Worm (Caenorhabditis elegans) whole organism, L2 larva: ENCODE results near the gene str-27.

Experiments
- C34F6.9 ChIP-seq: fragments of 150-350 bp; optimal IDR thresholded peaks from 2 replicates; lab custom pipeline; 2014; ENCODE audit warnings: missing biosample characterization, missing genetic modification characterization
- R02D3.7 ChIP-seq: fragments of 150-350 bp; optimal IDR thresholded peaks from 2 replicates; lab custom pipeline; 2014; ENCODE audit warnings: missing biosample characterization, missing genetic modification characterization
- ZK546.5 ChIP-seq: sonication (generic microtip); optimal IDR thresholded peaks from 2 replicates; lab custom pipeline; 2017; ENCODE audit warnings: missing biosample characterization, missing genetic modification characterization
- alr-1 ChIP-seq: fragments of 150-350 bp; optimal IDR thresholded peaks from 2 replicates; lab custom pipeline; 2014; ENCODE audit warnings: missing biosample characterization, missing genetic modification characterization
- aly-2 ChIP-seq: fragments of 150-350 bp; optimal IDR thresholded peaks from 2 replicates; lab custom pipeline; 2014; ENCODE audit warnings: missing biosample characterization, missing genetic modification characterization
- ama-1 ChIP-seq: fragments of 150-350 bp; optimal IDR thresholded peaks from 2 replicates; lab custom pipeline; 2018; ENCODE audit warnings: inconsistent platforms
- blmp-1 ChIP-seq: sonication (generic microtip); optimal IDR thresholded peaks from 2 replicates; lab custom pipeline; 2017; ENCODE audit warnings: missing genetic modification characterization, mild to moderate bottlenecking, missing compliant biosample characterization, antibody characterized with exemption, moderate library complexity; ENCODE audit not compliant: insufficient read depth
- ceh-16 ChIP-seq: fragments of 150-350 bp; optimal IDR thresholded peaks from 2 replicates; lab custom pipeline; 2014; ENCODE audit warnings: missing biosample characterization, missing genetic modification characterization
- ceh-82 ChIP-seq: fragments of 150-350 bp; optimal IDR thresholded peaks from 2 replicates; lab custom pipeline; 2014; ENCODE audit warnings: missing biosample characterization, missing genetic modification characterization
- crh-2 ChIP-seq: sonication (generic microtip); optimal IDR thresholded peaks from 2 replicates; lab custom pipeline; 2017; ENCODE audit warnings: missing biosample characterization, missing genetic modification characterization
- dmd-4 ChIP-seq: sonication (generic microtip); optimal IDR thresholded peaks from 2 replicates; lab custom pipeline; 2017; ENCODE audit warnings: missing biosample characterization, missing genetic modification characterization
- egl-27 ChIP-seq: sonication (generic microtip); optimal IDR thresholded peaks from 3 replicates; lab custom pipeline; 2017; ENCODE audit warnings: missing biosample characterization, missing genetic modification reagents, missing genetic modification characterization
- elt-1 ChIP-seq: fragments of 150-350 bp; optimal IDR thresholded peaks from 2 replicates; lab custom pipeline; 2014; ENCODE audit warnings: missing biosample characterization, missing genetic modification characterization
- elt-3 ChIP-seq: sonication (generic microtip); optimal IDR thresholded peaks from 2 replicates; lab custom pipeline; 2017; ENCODE audit warnings: missing biosample characterization, missing genetic modification characterization
- fos-1 ChIP-seq: fragments of 150-350 bp; optimal IDR thresholded peaks from 2 replicates; lab custom pipeline; 2014; ENCODE audit warnings: missing biosample characterization, missing genetic modification characterization
- gmeb-1 ChIP-seq: fragments of 150-350 bp; optimal IDR thresholded peaks from 2 replicates; lab custom pipeline; 2014; ENCODE audit warnings: missing biosample characterization, missing genetic modification characterization
- lin-39 ChIP-seq: fragments of 150-350 bp; optimal IDR thresholded peaks from 2 replicates; lab custom pipeline; 2014; ENCODE audit warnings: missing biosample characterization, missing genetic modification reagents, missing genetic modification characterization
- lsy-2 ChIP-seq, 2 experiments: fragments of 150-350 bp in 1 of 2; sonication (generic microtip) in 1 of 2; optimal IDR thresholded peaks; 2 replicates each; lab custom pipeline; 2014 to 2017; ENCODE audit warnings: missing biosample characterization in 2 of 2, missing genetic modification characterization in 2 of 2
- mbf-1 ChIP-seq: sonication (generic microtip); optimal IDR thresholded peaks from 2 replicates; lab custom pipeline; 2017; ENCODE audit warnings: missing biosample characterization, missing genetic modification characterization
- mdl-1 ChIP-seq, 2 experiments: fragments of 150-350 bp in 1 of 2; sonication (generic microtip) in 1 of 2; optimal IDR thresholded peaks; 2 replicates each; lab custom pipeline; 2017; ENCODE audit warnings: missing biosample characterization in 2 of 2, missing genetic modification characterization in 2 of 2
- nhr-10 ChIP-seq: sonication (generic microtip); optimal IDR thresholded peaks from 2 replicates; lab custom pipeline; 2017; ENCODE audit warnings: missing biosample characterization, missing genetic modification characterization
- nhr-11 ChIP-seq: fragments of 150-350 bp; optimal IDR thresholded peaks from 2 replicates; lab custom pipeline; 2014; ENCODE audit warnings: missing biosample characterization, missing genetic modification characterization
- nhr-129 ChIP-seq: fragments of 150-350 bp; optimal IDR thresholded peaks from 2 replicates; lab custom pipeline; 2014; ENCODE audit warnings: missing biosample characterization, missing genetic modification characterization
- nhr-23 ChIP-seq: fragments of 150-350 bp; optimal IDR thresholded peaks from 2 replicates; lab custom pipeline; 2014; ENCODE audit warnings: missing biosample characterization, missing genetic modification reagents, missing genetic modification characterization
- nhr-237 ChIP-seq: fragments of 150-350 bp; optimal IDR thresholded peaks from 2 replicates; lab custom pipeline; 2014; ENCODE audit warnings: missing biosample characterization, missing genetic modification characterization
- nhr-25 ChIP-seq: fragments of 150-350 bp; sonication (generic microtip); optimal IDR thresholded peaks from 3 replicates; lab custom pipeline; 2014; ENCODE audit warnings: missing biosample characterization, missing genetic modification characterization
- nhr-6 ChIP-seq: fragments of 150-350 bp; optimal IDR thresholded peaks from 2 replicates; lab custom pipeline; 2014; ENCODE audit warnings: missing biosample characterization, missing genetic modification characterization
- peb-1 ChIP-seq: fragments of 150-350 bp; optimal IDR thresholded peaks from 2 replicates; lab custom pipeline; 2014; ENCODE audit warnings: missing biosample characterization, missing genetic modification characterization
- sma-3 ChIP-seq: sonication (generic microtip); optimal IDR thresholded peaks from 2 replicates; lab custom pipeline; 2016; ENCODE audit warnings: missing genetic modification reagents, missing genetic modification characterization, missing compliant biosample characterization
- sma-9 ChIP-seq, 2 experiments: fragments of 150-350 bp in 1 of 2; sonication (generic microtip) in 1 of 2; optimal IDR thresholded peaks; 2 replicates each; lab custom pipeline; 2014 to 2016; ENCODE audit warnings: missing genetic modification characterization in 2 of 2, mild to moderate bottlenecking in 1 of 2, missing biosample characterization in 1 of 2, missing compliant biosample characterization in 1 of 2, missing genetic modification reagents in 1 of 2, moderate library complexity in 1 of 2
- unc-55 ChIP-seq: fragments of 150-350 bp; sonication (generic microtip); optimal IDR thresholded peaks from 3 replicates; lab custom pipeline; 2014; ENCODE audit warnings: missing biosample characterization, missing genetic modification reagents, missing genetic modification characterization
- unc-62 ChIP-seq: fragments of 150-350 bp; optimal IDR thresholded peaks from 2 replicates; lab custom pipeline; 2014; ENCODE audit warnings: missing biosample characterization, missing genetic modification reagents, missing genetic modification characterization
- zag-1 ChIP-seq: fragments of 150-350 bp; optimal IDR thresholded peaks from 2 replicates; lab custom pipeline; 2014; ENCODE audit warnings: missing biosample characterization, missing genetic modification characterization
- ztf-11 ChIP-seq: sonication (generic microtip); optimal IDR thresholded peaks from 2 replicates; lab custom pipeline; 2017; ENCODE audit warnings: missing biosample characterization, missing genetic modification characterization
- ztf-4 ChIP-seq: fragments of 150-350 bp; optimal IDR thresholded peaks from 2 replicates; lab custom pipeline; 2014; ENCODE audit warnings: missing biosample characterization, missing genetic modification characterization

The str-27 gene

DNA sequence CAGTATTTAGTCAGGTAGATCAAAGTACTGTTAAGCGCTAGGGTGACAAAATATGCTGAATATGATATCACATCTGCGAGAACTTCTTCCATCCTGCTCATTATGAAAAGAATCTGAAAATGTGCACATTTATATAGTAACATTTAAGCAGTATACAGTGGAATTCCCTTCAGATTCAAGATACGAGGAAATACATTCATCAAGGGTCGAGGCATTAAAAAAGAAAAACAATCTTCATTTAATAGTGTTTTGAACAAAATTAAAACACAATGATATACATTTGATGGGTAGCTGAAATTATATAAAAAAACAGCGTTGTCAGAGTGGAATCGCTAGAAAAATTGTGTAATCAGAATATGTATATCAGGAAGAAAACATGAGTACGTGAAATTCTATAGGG, at the start of gene str-27:
str-27 (minus strand) TSS at position 101 of the 400 bp plus-strand sequence.
- no peak for TF ChIP-seq mdl-1 (tag; optimal IDR thresholded peaks at IDR 0.05; lab: Kevin White, UChicago)
- no peak for TF ChIP-seq ztf-4 (tag; lab: Kevin White, UChicago)
- no peak for TF ChIP-seq gmeb-1 (tag; lab: Kevin White, UChicago)
- TF ChIP-seq elt-1, result no peak
- no peak for TF ChIP-seq nhr-11

DNA sequence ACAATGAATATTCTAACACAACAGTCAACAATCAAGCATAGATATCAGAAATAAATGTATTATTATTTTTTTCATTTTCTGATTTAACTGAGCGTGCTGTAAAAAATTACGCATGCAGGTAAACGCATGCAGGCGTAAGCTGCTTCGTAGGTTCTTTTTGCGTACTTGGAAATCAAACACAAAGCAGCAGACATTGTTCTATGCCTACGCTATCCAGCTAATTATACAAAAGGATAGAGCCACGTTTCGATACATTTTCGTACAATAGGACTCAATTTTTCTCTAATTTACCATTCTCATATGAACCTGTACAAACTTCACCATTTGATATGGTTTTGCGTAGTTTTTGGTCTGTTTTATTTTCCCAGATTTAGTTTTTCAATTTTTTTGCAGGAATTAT, 46.9 kb upstream of the str-27 start, which contains the start of gene T26E4.3:
T26E4.3 (plus strand) TSS at position 301 of the 400 bp plus-strand sequence.
- TF ChIP-seq zag-1 (no peak), elt-1 (no peak), nhr-11 (no peak), dmd-4 (tag; lab: Kevin White, UChicago) (no peak)

DNA sequence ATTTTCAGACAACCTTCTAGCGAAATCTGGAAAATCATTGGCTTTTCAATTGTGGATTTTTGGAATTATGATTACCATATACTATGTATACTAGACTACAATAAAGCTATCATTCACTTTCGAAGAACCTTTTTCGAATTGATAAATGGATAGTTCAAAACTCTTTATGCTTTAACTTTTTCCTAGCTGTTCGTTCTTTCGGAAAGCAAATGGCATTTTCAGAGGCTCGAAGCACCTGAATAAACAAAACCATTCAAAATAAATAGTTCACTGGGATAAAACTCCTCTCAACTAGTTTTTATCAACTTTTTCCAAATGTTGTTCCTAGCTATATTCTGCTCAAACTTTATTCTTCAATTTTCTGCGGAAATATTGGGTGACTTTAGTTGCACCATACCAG, 45.5 kb upstream of the str-27 start, which contains the start of gene T26E4.2:
T26E4.2 (plus strand) TSS at position 301 of the 400 bp plus-strand sequence.
- TF ChIP-seq blmp-1 (tag; lab: Kevin White, UChicago), result no peak
- TF ChIP-seq zag-1, result no peak
- no peak for TF ChIP-seq aly-2
- no peak for TF ChIP-seq fos-1
- no peak for TF ChIP-seq elt-1

DNA sequence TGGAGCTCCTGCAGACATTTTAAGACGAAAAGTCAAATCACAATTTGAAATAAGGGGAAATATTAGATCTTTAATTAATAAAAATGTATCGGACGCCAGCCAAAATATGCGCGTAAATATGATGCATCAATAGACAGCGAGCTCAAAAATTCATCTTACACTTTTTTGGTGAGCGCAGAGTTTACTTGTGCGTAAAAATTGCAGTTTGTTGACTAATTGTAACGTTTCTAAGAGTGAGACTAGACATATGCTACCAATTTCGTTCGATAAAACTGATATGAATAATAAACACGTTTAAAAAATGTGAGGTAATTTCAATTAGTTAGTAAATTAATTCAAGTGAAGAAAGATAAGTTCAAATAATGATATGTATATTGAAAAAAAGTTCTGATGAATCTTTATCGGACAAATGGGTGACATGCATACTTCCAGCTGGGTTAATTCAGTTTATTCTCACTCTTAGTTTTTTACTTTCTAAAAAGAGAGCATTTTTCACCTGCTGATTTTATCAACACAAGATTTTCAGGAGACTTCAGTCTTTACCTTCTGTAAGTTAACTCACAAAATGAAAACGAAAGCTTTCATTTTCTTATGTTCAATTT, 43.6 kb upstream of the str-27 start, which contains the start of the genes nhr-285 and irld-52:
nhr-285 (minus strand) TSS at position 101 of the 602 bp plus-strand sequence.
irld-52 (plus strand) TSS at position 552 of the 602 bp plus-strand sequence.
- no peak for TF ChIP-seq nhr-129
- no peak for TF ChIP-seq crh-2
- TF ChIP-seq alr-1 (tag; lab: Kevin White, UChicago), result no peak
- no peak for TF ChIP-seq fos-1
- no peak for TF ChIP-seq unc-55 (GFP tag; lab: Kevin White, UChicago)
- TF ChIP-seq R02D3.7, result no peak
- no peak for TF ChIP-seq mbf-1 (tag; lab: Kevin White, UChicago)
- no peak for TF ChIP-seq nhr-23 (tag; lab: Kevin White, UChicago)

DNA sequence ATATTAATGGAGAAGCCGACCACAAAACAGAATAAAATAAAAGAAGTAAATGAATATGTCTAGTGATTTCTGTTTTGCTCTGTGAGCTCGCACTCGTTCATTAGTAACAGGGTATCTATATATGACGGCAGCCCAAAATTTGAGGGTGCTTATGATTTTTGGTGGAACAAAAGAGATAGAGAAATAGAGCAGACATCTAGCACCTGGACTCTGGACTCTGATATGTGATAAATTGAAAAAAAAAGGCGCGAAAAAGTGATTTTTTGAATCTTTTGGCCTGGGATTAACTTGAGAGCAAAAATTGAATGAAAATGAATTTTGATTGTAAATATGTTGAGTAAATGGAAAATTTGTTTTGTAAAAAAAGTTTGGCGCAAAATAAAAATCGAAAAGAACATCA, 41.0 kb upstream of the str-27 start, which contains the start of gene nhr-283:
nhr-283 (minus strand) TSS at position 101 of the 400 bp plus-strand sequence.
- TF ChIP-seq nhr-25 (tag; lab: Kevin White, UChicago), result no peak

DNA sequence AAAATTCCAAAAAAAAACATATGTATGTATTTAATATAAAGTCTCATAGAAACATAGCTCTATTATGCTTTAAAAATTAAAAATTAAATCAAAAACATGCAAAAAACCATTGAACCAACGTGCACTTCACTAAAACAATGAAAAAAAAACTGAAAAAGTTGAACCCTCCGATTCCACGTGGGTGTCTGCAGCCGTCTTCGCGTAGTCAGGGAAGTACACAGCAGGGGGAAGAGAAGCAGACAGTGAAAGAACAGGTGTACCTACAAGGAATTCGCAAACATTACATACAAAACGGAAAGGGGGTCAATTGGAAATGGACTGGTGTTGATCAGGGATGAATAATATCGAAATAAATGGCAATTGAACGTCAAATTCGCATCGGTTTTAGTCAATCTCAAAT, 38.3 kb upstream of the str-27 start:
- TF ChIP-seq gmeb-1 (tag; lab: Kevin White, UChicago) (no peak), sma-9 (GFP tag; optimal IDR thresholded peaks at IDR 0.05; lab: Kevin White, UChicago) (peak; percentile 29), sma-9 (tag; optimal IDR thresholded peaks at IDR 0.05; lab: Kevin White, UChicago) (no peak), lin-39 (tag; lab: Kevin White, UChicago) (no peak), mdl-1 (tag; optimal IDR thresholded peaks at IDR 0.05; lab: Kevin White, UChicago) (peak in 1 of 2 experiments; percentile 1)

DNA sequence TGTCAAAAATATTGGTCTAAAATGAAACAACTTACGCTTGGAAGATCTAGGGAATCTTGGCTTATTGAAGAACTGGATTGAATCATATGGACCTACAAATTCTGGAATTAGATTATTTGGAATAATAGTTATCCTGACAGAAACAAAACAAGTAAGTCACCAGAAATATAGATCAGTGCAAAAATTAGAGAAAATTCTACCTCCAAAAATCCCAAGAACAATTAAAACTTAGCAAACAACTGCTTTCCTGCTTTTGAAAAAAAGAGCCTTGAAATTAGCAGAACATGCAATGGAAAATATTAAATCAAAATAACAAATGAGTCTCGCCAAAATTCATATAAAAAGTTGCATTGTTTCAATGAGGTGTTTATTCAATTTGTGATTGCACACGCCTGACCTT, 37.5 kb upstream of the str-27 start, which contains the start of gene nhr-60:
nhr-60 (minus strand) TSS at position 101 of the 400 bp plus-strand sequence.
- TF ChIP-seq elt-3 (tag; lab: Kevin White, UChicago) (no peak), ztf-11 (no peak), peb-1 (tag; lab: Kevin White, UChicago) (no peak), nhr-237 (no peak)

DNA sequence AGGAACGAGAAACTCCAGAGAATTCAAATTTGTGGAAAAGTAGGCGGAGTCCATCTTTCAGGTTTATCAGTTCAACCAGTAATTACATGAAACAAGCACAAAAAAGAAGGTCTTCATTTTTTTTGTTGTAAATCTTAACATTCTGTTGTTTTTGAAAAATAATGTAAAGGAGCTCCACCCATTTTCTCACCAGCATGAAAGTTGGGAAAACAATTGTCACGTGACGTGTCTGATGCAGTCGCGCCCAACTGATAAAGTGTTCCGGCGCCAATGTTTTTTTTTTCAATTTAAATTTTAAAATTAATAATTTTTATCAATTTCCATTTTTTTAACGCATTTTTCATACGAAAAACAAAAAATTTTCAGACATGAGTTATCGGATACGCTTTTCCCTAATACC, 33.5 kb upstream of the str-27 start, which contains the start of gene F57A10.4:
F57A10.4 (plus strand) TSS at position 367 of the 400 bp plus-strand sequence.
- TF ChIP-seq crh-2 (no peak), C34F6.9 (tag; lab: Kevin White, UChicago) (no peak)

DNA sequence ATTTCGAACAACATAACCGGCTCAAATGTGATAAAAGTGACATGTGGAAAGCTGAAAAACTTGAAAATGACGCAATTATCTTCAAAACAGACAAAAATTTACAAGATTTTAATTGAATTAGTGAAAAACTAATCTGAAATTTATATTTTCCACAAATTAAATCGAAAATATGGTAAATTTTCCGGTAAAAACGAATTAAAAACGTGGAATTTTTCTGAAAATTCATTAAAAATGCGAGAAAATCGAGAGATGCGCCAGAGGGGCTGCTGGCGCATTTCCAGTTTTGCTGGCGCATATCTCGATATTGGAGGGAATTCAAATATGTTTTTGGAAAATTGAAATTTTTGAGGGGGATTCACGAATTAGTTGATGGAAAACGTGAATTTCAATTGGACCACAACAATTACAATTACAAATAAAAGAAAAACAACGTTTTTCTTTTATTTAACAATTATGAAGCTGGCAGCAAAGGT, 30.5 kb upstream of the str-27 start, which contains the start of the genes haf-3 and F57A10.2:
haf-3 (minus strand) TSS at position 51 of the 473 bp plus-strand sequence.
F57A10.2 (plus strand) TSS at position 454 of the 473 bp plus-strand sequence.
- peak; percentile 60 for TF ChIP-seq ceh-16 (tag; lab: Kevin White, UChicago)
- TF ChIP-seq egl-27 (tag; lab: Kevin White, UChicago), result peak; percentile 92
- no peak for TF ChIP-seq ZK546.5 (tag; lab: Kevin White, UChicago)
- peak; percentile 84 for TF ChIP-seq nhr-6 (tag; lab: Kevin White, UChicago)
- no peak for TF ChIP-seq aly-2
- peak; percentile 81 for TF ChIP-seq nhr-10 (tag; lab: Kevin White, UChicago)
- peak; percentile 78 for TF ChIP-seq nhr-129
- TF ChIP-seq lsy-2 (tag; optimal IDR thresholded peaks at IDR 0.05; lab: Kevin White, UChicago), result peak; percentile 92 to 96
- peak; percentile 78 for TF ChIP-seq ceh-82 (tag; lab: Kevin White, UChicago)
- peak; percentile 33 for TF ChIP-seq unc-62 (GFP tag; lab: Kevin White, UChicago)
- peak; percentile 41 for TF ChIP-seq dmd-4 (tag; lab: Kevin White, UChicago)
- peak in 1 of 2 experiments; percentile 19 for TF ChIP-seq mdl-1 (tag; optimal IDR thresholded peaks at IDR 0.05; lab: Kevin White, UChicago)
- peak; percentile 72 for TF ChIP-seq R02D3.7
- TF ChIP-seq ama-1 (lab: Kevin White, UChicago), result peak; percentile 60
- TF ChIP-seq elt-1, result no peak
- TF ChIP-seq crh-2, result peak; percentile 94
- TF ChIP-seq sma-3 (GFP tag; lab: Kevin White, UChicago), result peak; percentile 92
- peak; percentile 67 for TF ChIP-seq zag-1
